Worm (Caenorhabditis elegans): ENCODE measurements around the gene K07C5.13.

K07C5.13 gene

DNA sequence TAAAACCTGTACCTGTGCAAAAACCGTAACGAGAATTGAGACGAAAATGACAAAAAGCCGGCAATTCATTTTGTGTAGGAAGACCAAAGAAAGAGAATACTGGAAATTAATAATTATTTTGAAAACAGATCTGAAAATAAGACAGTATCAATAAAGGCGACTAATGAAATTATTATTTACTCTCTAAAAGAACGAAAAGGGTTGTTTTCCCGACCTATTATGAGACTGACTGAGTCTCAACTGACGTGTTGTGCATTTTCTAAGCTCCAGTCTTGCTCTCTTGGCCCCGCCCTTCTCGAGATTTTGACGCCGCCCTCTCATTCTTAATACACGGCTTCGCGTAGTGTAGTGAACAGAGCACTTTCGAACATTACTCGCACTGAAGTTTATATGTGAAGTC is 8.2 kb downstream of the K07C5.13 start, which contains the start of gene K07C5.9:
Gene K07C5.9, minus strand, starts transcription at position 101 of the 400 bp plus-strand sequence.
- TF ChIP-seq egl-27 (tag; optimal IDR thresholded peaks at IDR 0.05), result no peak
- no peak for TF ChIP-seq C34F6.9 (tag; optimal IDR thresholded peaks at IDR 0.05)
- no peak for TF ChIP-seq ceh-82 (tag; optimal IDR thresholded peaks at IDR 0.05)
- no peak for TF ChIP-seq gmeb-1 (tag; optimal IDR thresholded peaks at IDR 0.05)
- no peak for TF ChIP-seq nhr-129 (tag; optimal IDR thresholded peaks at IDR 0.05)
- no peak for TF ChIP-seq mbf-1 (tag; optimal IDR thresholded peaks at IDR 0.05)
- TF ChIP-seq lin-13 (GFP tag; optimal IDR thresholded peaks at IDR 0.05), result no peak
- no peak for TF ChIP-seq unc-62 (GFP tag; optimal IDR thresholded peaks at IDR 0.05)
- no peak for TF ChIP-seq nhr-25 (tag; optimal IDR thresholded peaks at IDR 0.05)
- no peak for TF ChIP-seq lin-39 (tag; optimal IDR thresholded peaks at IDR 0.05)
- TF ChIP-seq ZK546.5 (tag; optimal IDR thresholded peaks at IDR 0.05), result no peak
- no peak for TF ChIP-seq nhr-12 (tag; optimal IDR thresholded peaks at IDR 0.05)
- TF ChIP-seq lsy-2 (tag; optimal IDR thresholded peaks at IDR 0.05), result no peak

DNA sequence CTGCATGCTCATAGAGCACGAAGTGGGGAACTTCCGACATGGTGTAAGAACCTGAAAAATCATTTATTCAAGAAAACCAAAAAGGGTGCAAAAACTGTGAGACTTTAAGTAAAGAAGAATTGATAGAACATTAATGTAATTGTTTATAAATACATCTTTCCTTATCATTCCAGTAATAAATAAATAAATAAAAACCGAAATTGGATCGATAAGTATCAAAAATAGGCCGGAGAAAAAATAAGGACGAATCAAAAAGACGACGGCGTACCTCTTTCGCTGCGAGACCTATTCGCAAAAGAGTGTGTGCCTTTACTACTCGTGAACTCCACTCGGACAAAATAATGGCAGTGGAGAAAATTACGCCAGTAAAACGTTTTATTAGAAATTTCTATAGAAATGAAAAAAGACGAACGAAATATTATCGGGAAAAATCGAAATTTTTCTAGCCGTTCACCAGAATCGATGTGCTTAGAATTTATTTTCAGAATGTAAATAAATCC is 11.1 kb downstream of the K07C5.13 start, which contains the start of gene nol-56:
Gene nol-56, minus strand, starts transcription at position 51 of the 500 bp plus-strand sequence.
- peak; percentile 67 for TF ChIP-seq nhr-21 (tag; optimal IDR thresholded peaks at IDR 0.05)
- TF ChIP-seq mbf-1 (tag; optimal IDR thresholded peaks at IDR 0.05), result no peak
- no peak for TF ChIP-seq nhr-23 (tag; optimal IDR thresholded peaks at IDR 0.05)
- no peak for TF ChIP-seq nhr-237 (tag; optimal IDR thresholded peaks at IDR 0.05)
- TF ChIP-seq egl-27 (tag; optimal IDR thresholded peaks at IDR 0.05), result no peak
- TF ChIP-seq mab-5 (tag; optimal IDR thresholded peaks at IDR 0.05), result peak; percentile 83
- TF ChIP-seq nhr-25 (tag; optimal IDR thresholded peaks at IDR 0.05), result peak; percentile 85
- no peak for TF ChIP-seq peb-1 (tag; optimal IDR thresholded peaks at IDR 0.05)
- TF ChIP-seq snpc-4 (tag; optimal IDR thresholded peaks at IDR 0.05), result peak; percentile 70
- peak; percentile 91 for TF ChIP-seq C34F6.9 (tag; optimal IDR thresholded peaks at IDR 0.05)
- TF ChIP-seq sma-3 (GFP tag; optimal IDR thresholded peaks at IDR 0.05), result peak; percentile 81
- peak; percentile 90 for TF ChIP-seq crh-2 (tag; optimal IDR thresholded peaks at IDR 0.05)
- no peak for TF ChIP-seq Y55F3AM.14 (GFP tag; optimal IDR thresholded peaks at IDR 0.05)
- no peak for TF ChIP-seq ceh-16 (tag; optimal IDR thresholded peaks at IDR 0.05)
- no peak for TF ChIP-seq lin-39 (tag; optimal IDR thresholded peaks at IDR 0.05)
- TF ChIP-seq nhr-129 (tag; optimal IDR thresholded peaks at IDR 0.05), result peak; percentile 77
- no peak for TF ChIP-seq nhr-10 (tag; optimal IDR thresholded peaks at IDR 0.05)
- peak; percentile 15 for TF ChIP-seq alr-1 (tag; optimal IDR thresholded peaks at IDR 0.05)
- peak; percentile 85 for TF ChIP-seq gmeb-1 (tag; optimal IDR thresholded peaks at IDR 0.05)
- peak; percentile 91 for TF ChIP-seq unc-55 (GFP tag; optimal IDR thresholded peaks at IDR 0.05)
- TF ChIP-seq R02D3.7 (tag; optimal IDR thresholded peaks at IDR 0.05), result no peak
- TF ChIP-seq skn-1 (tag; optimal IDR thresholded peaks at IDR 0.05), result no peak
- TF ChIP-seq ztf-1 (GFP tag; conservative IDR thresholded peaks at IDR 0.05), result no peak
- TF ChIP-seq lin-13 (GFP tag; optimal IDR thresholded peaks at IDR 0.05), result peak; percentile 76
- no peak for TF ChIP-seq unc-39 (tag; optimal IDR thresholded peaks at IDR 0.05)
- no peak for TF ChIP-seq unc-62 (GFP tag; optimal IDR thresholded peaks at IDR 0.05)
- TF ChIP-seq fos-1 (tag; optimal IDR thresholded peaks at IDR 0.05), result peak; percentile 60
- TF ChIP-seq nhr-11 (tag; optimal IDR thresholded peaks at IDR 0.05), result no peak
- TF ChIP-seq ZK546.5 (tag; optimal IDR thresholded peaks at IDR 0.05), result peak; percentile 41
- TF ChIP-seq lsy-2 (tag; optimal IDR thresholded peaks at IDR 0.05), result peak; percentile 66 to 93
- peak; percentile 6 for TF ChIP-seq zag-1 (tag; optimal IDR thresholded peaks at IDR 0.05)
- TF ChIP-seq blmp-1 (tag; optimal IDR thresholded peaks at IDR 0.05; ENCODE audit: insufficient read depth), result peak; percentile 26
- no peak for TF ChIP-seq dmd-4 (tag; optimal IDR thresholded peaks at IDR 0.05)
- TF ChIP-seq lin-11 (tag; optimal IDR thresholded peaks at IDR 0.05), result peak; percentile 69
- peak; percentile 79 for TF ChIP-seq sma-9 (GFP tag; optimal IDR thresholded peaks at IDR 0.05)
- TF ChIP-seq sma-9 (tag; optimal IDR thresholded peaks at IDR 0.05), result no peak
- TF ChIP-seq mdl-1 (tag; optimal IDR thresholded peaks at IDR 0.05), result no peak
- no peak for TF ChIP-seq ztf-11 (tag; optimal IDR thresholded peaks at IDR 0.05)
- TF ChIP-seq ztf-4 (tag; optimal IDR thresholded peaks at IDR 0.05), result peak; percentile 51
- peak; percentile 27 for TF ChIP-seq ama-1 (optimal IDR thresholded peaks at IDR 0.05)
- peak; percentile 72 for TF ChIP-seq F13H6.1 (tag; optimal IDR thresholded peaks at IDR 0.05)
- TF ChIP-seq nhr-6 (tag; optimal IDR thresholded peaks at IDR 0.05), result peak; percentile 59
- no peak for TF ChIP-seq ceh-82 (tag; optimal IDR thresholded peaks at IDR 0.05)
- peak; percentile 78 for TF ChIP-seq sem-4 (tag; optimal IDR thresholded peaks at IDR 0.05)
- TF ChIP-seq elt-3 (tag; optimal IDR thresholded peaks at IDR 0.05), result no peak
- no peak for TF ChIP-seq aly-2 (tag; optimal IDR thresholded peaks at IDR 0.05)
- peak; percentile 10 for TF ChIP-seq nhr-77 (tag; optimal IDR thresholded peaks at IDR 0.05)
- no peak for TF ChIP-seq nhr-12 (tag; optimal IDR thresholded peaks at IDR 0.05)
- no peak for TF ChIP-seq elt-1 (tag; optimal IDR thresholded peaks at IDR 0.05)
